Worm (Caenorhabditis elegans): ENCODE measurements around the gene pho-7.

pho-7 gene

DNA sequence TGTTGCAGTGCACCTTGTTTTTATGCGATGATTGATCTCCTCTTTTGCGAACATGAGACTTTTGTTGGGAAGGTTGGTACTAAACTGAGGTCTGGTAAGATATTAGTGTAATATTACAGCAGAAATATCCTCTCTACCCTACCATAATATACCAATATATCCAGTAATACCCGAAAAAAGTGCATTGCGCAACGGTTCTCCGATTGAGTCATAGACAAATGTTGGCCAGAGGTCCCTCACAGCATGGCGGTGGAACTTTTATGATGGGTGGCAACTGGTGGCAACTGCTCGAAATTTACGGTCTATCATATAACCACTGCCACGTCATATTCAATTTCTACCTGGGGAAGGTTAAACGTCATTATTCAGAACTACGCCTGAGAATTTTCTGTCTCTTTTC is 48.1 kb upstream of the pho-7 start:
- TF ChIP-seq dmd-9 (GFP tag; IDR thresholded peaks at IDR 0.05), result no peak
- no peak for TF ChIP-seq php-3 (GFP tag; IDR thresholded peaks at IDR 0.05)
- no peak for TF ChIP-seq ceh-82 (tag; optimal IDR thresholded peaks at IDR 0.05)
- no peak for TF ChIP-seq unc-39 (tag; optimal IDR thresholded peaks at IDR 0.05)
- no peak for TF ChIP-seq nhr-25 (tag; optimal IDR thresholded peaks at IDR 0.05; ENCODE audit: borderline replicate concordance, insufficient read depth)
- TF ChIP-seq zag-1 (tag; optimal IDR thresholded peaks at IDR 0.05), result no peak
- no peak for TF ChIP-seq lir-3 (tag; optimal IDR thresholded peaks at IDR 0.05)
- no peak for TF ChIP-seq mxl-2 (GFP tag; conservative IDR thresholded peaks at IDR 0.05)
- no peak for TF ChIP-seq nhr-41 (GFP tag; IDR thresholded peaks at IDR 0.05)
- no peak for TF ChIP-seq D1046.2 (GFP tag; IDR thresholded peaks at IDR 0.05)
- TF ChIP-seq zip-2 (tag; optimal IDR thresholded peaks at IDR 0.05), result no peak
- no peak for TF ChIP-seq ZK337.2 (GFP tag; IDR thresholded peaks at IDR 0.05)
- no peak for TF ChIP-seq nhr-111 (GFP tag; optimal IDR thresholded peaks at IDR 0.05)
- TF ChIP-seq T26A8.4 (GFP tag; IDR thresholded peaks at IDR 0.05), result no peak

DNA sequence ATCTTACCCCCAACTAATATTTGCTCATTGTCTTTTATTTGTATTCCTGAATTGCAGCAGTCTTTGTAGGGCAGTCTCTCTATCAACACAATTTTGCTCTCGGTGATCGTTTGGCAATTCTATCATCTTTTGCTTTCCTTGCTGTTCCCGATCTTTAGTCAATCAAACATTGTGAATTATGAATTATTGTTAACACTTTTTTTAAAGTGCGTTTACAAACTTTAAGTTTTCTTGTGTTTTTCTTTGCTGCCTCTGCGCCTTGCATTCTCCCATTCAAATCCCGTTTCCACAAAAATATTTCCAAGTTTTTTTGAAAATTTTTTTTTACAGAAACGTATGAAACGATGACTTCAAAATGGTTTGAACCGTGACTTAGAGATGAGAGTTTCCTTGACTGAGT is 40.9 kb upstream of the pho-7 start, which contains the start of gene ver-4:
TSS of gene ver-4 (plus strand) at position 301 of the 400 bp plus-strand sequence.
- TF ChIP-seq aha-1 (tag) (peak; percentile 34), gei-8 (GFP tag; optimal IDR thresholded peaks at IDR 0.05) (no peak)

DNA sequence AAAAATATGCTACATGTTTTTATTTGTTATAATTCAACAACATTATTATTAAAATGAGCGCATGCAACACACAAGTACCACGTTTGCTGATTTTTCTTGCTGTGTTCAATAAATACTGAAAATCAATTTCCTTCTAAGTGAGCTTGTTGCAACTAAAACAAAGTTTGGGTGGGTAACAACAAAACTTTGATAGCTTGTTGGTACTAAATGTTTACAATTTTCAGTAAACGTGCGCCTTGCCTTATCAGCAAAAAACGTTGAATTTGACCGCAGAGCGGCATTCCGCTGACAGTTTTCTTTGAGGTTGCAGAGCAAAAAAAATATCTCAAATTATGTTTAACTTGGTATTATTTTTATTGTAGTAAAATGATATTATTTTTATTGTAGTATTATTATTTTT is 40.2 kb upstream of the pho-7 start:
- peak in 1 of 2 experiments; percentile 25 for TF ChIP-seq daf-16 (GFP tag; optimal IDR thresholded peaks at IDR 0.05)
- TF ChIP-seq daf-16 (tag; optimal IDR thresholded peaks at IDR 0.05), result peak; percentile 87
- TF ChIP-seq nhr-25 (tag; optimal IDR thresholded peaks at IDR 0.05; ENCODE audit: borderline replicate concordance, insufficient read depth), result no peak
- TF ChIP-seq dmd-6 (GFP tag; IDR thresholded peaks at IDR 0.05), result peak; percentile 43
- TF ChIP-seq aha-1 (tag), result peak; percentile 62

DNA sequence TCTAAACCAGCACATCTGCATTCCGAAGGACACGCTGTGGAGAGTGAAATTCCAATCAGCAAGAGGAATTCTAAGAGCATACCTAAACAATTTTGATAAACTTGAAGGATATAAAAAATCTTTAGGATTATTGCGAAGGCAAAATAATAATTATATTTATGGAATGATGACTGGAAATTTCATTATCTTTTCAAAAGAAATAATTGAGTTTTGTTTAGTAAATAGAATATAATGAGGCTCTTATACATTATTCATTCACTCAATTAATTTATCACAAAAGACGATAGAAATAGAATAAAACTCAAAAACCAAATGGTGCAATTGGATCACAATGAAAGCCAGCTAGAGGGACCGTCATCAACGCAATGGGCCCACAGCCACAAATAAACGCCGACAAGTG is 38.0 kb upstream of the pho-7 start, which contains the start of gene pxn-2:
TSS of gene pxn-2 (minus strand) at position 101 of the 400 bp plus-strand sequence.
- no peak for TF ChIP-seq T26A8.4 (GFP tag; IDR thresholded peaks at IDR 0.05)
- peak in 1 of 2 experiments; percentile 16 for TF ChIP-seq unc-62 (GFP tag; optimal IDR thresholded peaks at IDR 0.05 in 1 of 2)
- TF ChIP-seq unc-62 (tag; optimal IDR thresholded peaks at IDR 0.05), result no peak

DNA sequence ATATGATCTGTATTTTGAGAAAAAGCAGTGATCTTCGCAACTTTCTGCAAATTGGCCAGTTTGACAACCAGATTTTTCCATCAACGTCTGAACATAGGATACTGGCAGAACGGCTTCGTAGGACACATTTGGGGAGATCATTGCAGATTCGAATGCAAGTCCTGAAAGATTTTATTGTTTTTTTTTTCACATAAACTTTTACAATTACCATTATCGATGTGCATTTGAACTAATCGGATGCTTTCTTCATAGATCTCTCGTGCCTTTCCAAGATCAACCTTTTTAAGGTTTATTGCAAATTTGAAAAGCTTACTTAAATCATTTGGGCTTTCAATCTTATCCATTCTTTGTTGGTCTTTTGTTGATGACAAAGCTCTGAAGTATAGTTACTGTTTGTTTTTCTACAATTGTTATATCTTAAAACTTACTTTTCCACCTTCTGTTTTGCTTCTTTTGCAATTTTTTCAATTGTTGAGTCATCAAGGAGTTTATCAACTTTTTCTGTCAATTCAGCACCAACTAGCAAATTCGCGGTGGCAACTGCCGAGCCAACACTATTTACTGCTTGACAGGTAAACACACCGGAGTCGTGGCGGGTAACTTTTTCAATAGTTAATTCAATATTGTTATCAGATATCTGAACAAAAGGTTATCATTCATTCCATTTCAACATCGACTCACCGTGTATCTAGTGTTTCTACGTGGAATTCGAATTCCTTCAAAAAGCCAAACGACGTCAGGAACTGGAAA is 35.5 kb upstream of the pho-7 start:
- TF ChIP-seq daf-16 (GFP tag; optimal IDR thresholded peaks at IDR 0.05) (no peak), daf-16 (tag; optimal IDR thresholded peaks at IDR 0.05) (peak; percentile 93), zag-1 (tag; optimal IDR thresholded peaks at IDR 0.05) (no peak)

DNA sequence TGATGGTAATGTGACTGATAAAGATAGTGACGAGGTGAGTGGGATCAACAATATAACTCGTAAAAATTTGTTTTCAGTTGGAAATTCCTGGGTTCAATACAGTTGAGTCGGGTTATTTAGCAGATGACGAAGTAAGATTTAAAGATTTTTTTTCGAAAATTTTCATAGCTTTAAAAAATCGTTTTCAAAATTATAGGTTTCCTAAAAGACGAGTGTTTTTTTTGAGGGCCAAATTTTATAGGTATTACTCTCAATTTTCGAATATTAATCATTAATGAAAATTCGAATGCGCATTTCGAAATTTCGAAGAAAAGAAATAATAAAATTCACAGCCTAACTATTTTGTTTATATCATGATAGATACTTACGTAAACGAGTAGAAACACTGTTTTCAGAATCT is 30.0 kb upstream of the pho-7 start:
- TF ChIP-seq vab-7 (GFP tag; IDR thresholded peaks at IDR 0.05), result no peak
- TF ChIP-seq rbr-2 (tag; optimal IDR thresholded peaks at IDR 0.05), result no peak
- peak; percentile 71 for TF ChIP-seq aha-1 (tag)
- no peak for TF ChIP-seq tra-1 (GFP tag; IDR thresholded peaks at IDR 0.05)
- peak in 1 of 2 experiments; percentile 85 for TF ChIP-seq unc-62 (GFP tag; optimal IDR thresholded peaks at IDR 0.05 in 1 of 2)
- TF ChIP-seq unc-62 (tag; optimal IDR thresholded peaks at IDR 0.05), result no peak
- TF ChIP-seq madf-9 (GFP tag; conservative IDR thresholded peaks at IDR 0.05), result no peak

DNA sequence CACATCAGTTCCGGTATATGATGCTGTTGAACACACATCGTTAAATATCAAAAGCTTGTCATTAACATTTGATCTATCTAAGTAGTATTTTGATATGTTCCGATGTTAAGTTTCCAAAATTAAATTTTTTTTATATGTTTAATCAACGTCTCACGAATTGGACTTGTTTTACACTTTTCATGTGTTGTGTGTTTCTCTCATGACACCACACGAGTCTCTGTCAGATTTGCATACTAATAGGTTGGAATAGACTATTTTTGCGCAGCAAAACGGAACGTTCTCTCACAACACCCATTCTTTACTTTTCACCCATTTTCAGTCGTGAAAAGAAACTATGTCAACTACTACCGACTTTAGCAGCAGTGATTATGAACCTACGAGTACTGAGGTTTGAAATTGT is 29.5 kb upstream of the pho-7 start, which contains the start of gene K09C8.8:
TSS of gene K09C8.8 (plus strand) at position 301 of the 400 bp plus-strand sequence.
- TF ChIP-seq ZK546.5 (tag; optimal IDR thresholded peaks at IDR 0.05) (no peak), F44E2.7 (GFP tag; IDR thresholded peaks at IDR 0.05) (no peak)

Data from whole organism, L4 larva.